Worm (Caenorhabditis elegans) whole organism, L2 larva: ENCODE results near the gene col-172.

Experiments
- aly-2 ChIP-seq: fragments of 150-350 bp; optimal IDR thresholded peaks from 2 replicates; lab custom pipeline; 2014; ENCODE audit warnings: missing biosample characterization, missing genetic modification characterization
- ama-1 ChIP-seq: fragments of 150-350 bp; optimal IDR thresholded peaks from 2 replicates; lab custom pipeline; 2018; ENCODE audit warnings: inconsistent platforms
- ztf-4 ChIP-seq: fragments of 150-350 bp; optimal IDR thresholded peaks from 2 replicates; lab custom pipeline; 2014; ENCODE audit warnings: missing biosample characterization, missing genetic modification characterization

ce11 chrX:6687756-6688155 is 15.1 kb downstream of the col-172 start:
- TF ChIP-seq aly-2 (tag; lab: Kevin White, UChicago) (no peak), ama-1 (no peak), ztf-4 (no peak)
